Worm (Caenorhabditis elegans) whole organism, L4 larva: ENCODE results near the gene mtcu-2.

ENCODE experiments used
- D1046.2 ChIP-seq: fragments of 200-800 bp; sonication (Bioruptor generic); IDR thresholded peaks from 2 replicates; pipeline ENCODE4 v1.3.6; 2022; ENCODE audit warnings: missing genetic modification characterization, missing compliant biosample characterization
- F10B5.3 ChIP-seq: sonication (generic microtip); optimal IDR thresholded peaks from 2 replicates; lab custom pipeline; 2016; ENCODE audit warnings: mild to moderate bottlenecking, missing genetic modification characterization, missing compliant biosample characterization
- F44E2.7 ChIP-seq: fragments of 200-800 bp; sonication (Bioruptor generic); IDR thresholded peaks from 2 replicates; pipeline ENCODE4 v2.1.2; 2022; ENCODE audit warnings: missing genetic modification characterization, missing compliant biosample characterization
- T26A8.4 ChIP-seq: fragments of 200-800 bp; sonication (Bioruptor generic); IDR thresholded peaks from 2 replicates; pipeline ENCODE4 v1.3.6; 2022; ENCODE audit warnings: missing genetic modification characterization, missing compliant biosample characterization
- Y105C5A.15 ChIP-seq: fragments of 200-800 bp; sonication (Bioruptor generic); IDR thresholded peaks from 2 replicates; pipeline ENCODE4 v1.3.6; 2022; ENCODE audit warnings: missing genetic modification characterization, missing compliant biosample characterization
- aha-1 ChIP-seq: fragments of 150-350 bp; peaks from one replicate; lab custom pipeline; 2014; ENCODE audit warnings: missing biosample characterization, missing genetic modification characterization
- ces-1 ChIP-seq: fragments of 150-350 bp; sonication (generic microtip); optimal IDR thresholded peaks from 4 replicates; lab custom pipeline; 2014; ENCODE audit warnings: missing biosample characterization, missing genetic modification reagents, missing genetic modification characterization
- daf-16 ChIP-seq, 3 experiments: sonication (generic microtip); optimal IDR thresholded peaks; 2 replicates each; lab custom pipeline; 2016 to 2017; ENCODE audit warnings: missing genetic modification characterization in 3 of 3, missing genetic modification reagents in 3 of 3, mild to moderate bottlenecking in 2 of 3, missing compliant biosample characterization in 2 of 3, missing biosample characterization in 1 of 3, moderate library complexity in 1 of 3
- daf-8 ChIP-seq: fragments of 200-800 bp; sonication (Bioruptor generic); IDR thresholded peaks from 2 replicates; pipeline ENCODE4 v1.3.6; 2022; ENCODE audit warnings: missing genetic modification characterization, missing compliant biosample characterization
- dmd-6 ChIP-seq: fragments of 200-800 bp; sonication (Bioruptor generic); IDR thresholded peaks from 2 replicates; pipeline ENCODE4 v1.3.6; 2022; ENCODE audit warnings: missing genetic modification reagents, missing genetic modification characterization, missing compliant biosample characterization
- dmd-8 ChIP-seq: fragments of 200-800 bp; sonication (Bioruptor generic); IDR thresholded peaks from 2 replicates; pipeline ENCODE4 v1.3.6; 2022; ENCODE audit warnings: missing genetic modification characterization, missing compliant biosample characterization
- dpl-1 ChIP-seq: fragments of 150-350 bp; optimal IDR thresholded peaks from 2 replicates; lab custom pipeline; 2014; ENCODE audit warnings: missing biosample characterization, missing genetic modification reagents, missing genetic modification characterization
- dve-1 ChIP-seq: sonication (generic microtip); optimal IDR thresholded peaks from 2 replicates; lab custom pipeline; 2017; ENCODE audit warnings: antibody characterized with exemption, mild to moderate bottlenecking, missing genetic modification characterization, missing compliant biosample characterization; ENCODE audit not compliant: insufficient read depth
- egl-27 ChIP-seq: sonication (generic microtip); optimal IDR thresholded peaks from 3 replicates; lab custom pipeline; 2017; ENCODE audit warnings: missing biosample characterization, missing genetic modification reagents, missing genetic modification characterization
- fos-1 ChIP-seq: fragments of 150-350 bp; optimal IDR thresholded peaks from 2 replicates; lab custom pipeline; 2014; ENCODE audit warnings: missing biosample characterization, missing genetic modification characterization
- hlh-11 ChIP-seq: fragments of 200-800 bp; sonication (Bioruptor generic); optimal IDR thresholded peaks from 2 replicates; lab custom pipeline; 2018; ENCODE audit warnings: mild to moderate bottlenecking, missing genetic modification characterization, missing compliant biosample characterization
- hlh-30 ChIP-seq: sonication (generic microtip); optimal IDR thresholded peaks from 2 replicates; lab custom pipeline; 2017; ENCODE audit warnings: antibody characterized with exemption, mild to moderate bottlenecking, missing genetic modification characterization, missing compliant biosample characterization; ENCODE audit not compliant: insufficient read depth
- lin-1 ChIP-seq: fragments of 200-800 bp; sonication (Bioruptor generic); IDR thresholded peaks from 2 replicates; pipeline ENCODE4 v1.3.6; 2022; ENCODE audit warnings: missing genetic modification reagents, missing genetic modification characterization, missing compliant biosample characterization
- mdl-1 ChIP-seq, 2 experiments: fragments of 150-350 bp in 1 of 2; sonication (generic microtip) in 1 of 2; optimal IDR thresholded peaks; 2 replicates each; lab custom pipeline; 2014 to 2017; ENCODE audit warnings: missing biosample characterization in 2 of 2, missing genetic modification characterization in 2 of 2
- mdt-29 ChIP-seq: fragments of 200-800 bp; sonication (Bioruptor generic); IDR thresholded peaks from 2 replicates; pipeline ENCODE4 v1.3.6; 2022; ENCODE audit warnings: missing genetic modification reagents, missing genetic modification characterization, missing compliant biosample characterization
- mxl-3 ChIP-seq: fragments of 200-800 bp; sonication (Bioruptor generic); optimal IDR thresholded peaks from 2 replicates; lab custom pipeline; 2018; ENCODE audit warnings: mild to moderate bottlenecking, missing genetic modification characterization, missing compliant biosample characterization
- nhr-102 ChIP-seq: sonication (generic microtip); optimal IDR thresholded peaks from 2 replicates; lab custom pipeline; 2016; ENCODE audit warnings: mild to moderate bottlenecking, missing genetic modification characterization, moderate library complexity, missing compliant biosample characterization
- nhr-11 ChIP-seq: fragments of 150-350 bp; optimal IDR thresholded peaks from 2 replicates; lab custom pipeline; 2014; ENCODE audit warnings: missing biosample characterization, missing genetic modification characterization
- nhr-111 ChIP-seq: fragments of 200-800 bp; sonication (Bioruptor generic); optimal IDR thresholded peaks from 2 replicates; lab custom pipeline; 2018; ENCODE audit warnings: mild to moderate bottlenecking, missing genetic modification characterization, missing compliant biosample characterization
- nhr-25 ChIP-seq: sonication (generic microtip); optimal IDR thresholded peaks from 2 replicates; lab custom pipeline; 2017; ENCODE audit warnings: missing genetic modification characterization, mild to moderate bottlenecking, missing compliant biosample characterization, antibody characterized with exemption, moderate library complexity, borderline replicate concordance; ENCODE audit not compliant: insufficient read depth
- nhr-28 ChIP-seq: fragments of 150-350 bp; optimal IDR thresholded peaks from 2 replicates; lab custom pipeline; 2014; ENCODE audit warnings: missing biosample characterization, missing genetic modification characterization
- rbr-2 ChIP-seq: sonication (generic microtip); optimal IDR thresholded peaks from 2 replicates; lab custom pipeline; 2016; ENCODE audit warnings: missing genotype, missing genetic modification characterization, missing compliant biosample characterization
- saeg-2 ChIP-seq: fragments of 200-800 bp; sonication (Bioruptor generic); IDR thresholded peaks from 2 replicates; pipeline ENCODE4 v1.3.6; 2022; ENCODE audit warnings: missing genetic modification reagents, missing genetic modification characterization, missing compliant biosample characterization
- tra-1 ChIP-seq: fragments of 200-800 bp; sonication (Bioruptor generic); IDR thresholded peaks from 2 replicates; pipeline ENCODE4 v1.3.6; 2022; ENCODE audit warnings: missing genetic modification reagents, missing genetic modification characterization, missing compliant biosample characterization
- unc-130 ChIP-seq: sonication (generic microtip); optimal IDR thresholded peaks from 2 replicates; lab custom pipeline; 2016; ENCODE audit warnings: missing genetic modification reagents, missing genetic modification characterization, missing compliant biosample characterization
- unc-62 ChIP-seq, 3 experiments: fragments of 150-350 bp in 1 of 3; sonication (generic microtip); optimal IDR thresholded peaks in 2 of 3; peaks in 1 of 3; 1 replicate in 1 of 3; 2 replicates in 2 of 3; lab custom pipeline; 2014 to 2017; ENCODE audit warnings: missing biosample characterization in 3 of 3, missing genetic modification characterization in 3 of 3, missing genetic modification reagents in 3 of 3, missing genotype in 1 of 3
- zip-11 ChIP-seq: fragments of 200-800 bp; sonication (Bioruptor generic); IDR thresholded peaks from 2 replicates; pipeline ENCODE4 v1.3.6; 2022; ENCODE audit warnings: missing genetic modification characterization, missing compliant biosample characterization

Gene mtcu-2

DNA sequence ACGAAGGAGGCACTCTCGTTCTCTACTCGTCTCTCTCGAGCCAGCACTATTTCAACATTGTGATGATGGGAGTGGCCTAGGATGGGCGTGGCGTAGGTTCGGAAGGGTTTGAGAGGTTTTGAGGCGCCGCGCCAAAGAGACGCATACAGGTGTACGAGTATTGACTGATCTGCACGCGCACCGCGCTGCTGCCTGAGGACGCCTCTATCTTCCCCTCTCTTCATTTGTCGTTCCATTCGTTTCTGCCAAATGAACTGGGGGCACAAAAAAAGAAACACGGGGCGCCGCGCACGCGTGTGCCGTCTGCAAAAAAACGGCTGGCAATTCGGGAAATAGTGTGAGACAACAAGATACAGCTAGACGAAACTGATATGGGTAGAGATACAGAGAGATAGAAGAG, 17.0 kb downstream of the mtcu-2 start, which contains the start of gene lec-2 (continued):
- TF ChIP-seq dpl-1 (no peak), hlh-30 (peak; percentile 55), F44E2.7 (GFP tag; lab: Robert Waterston, UW) (no peak), hlh-11 (peak; percentile 55), lin-1 (no peak), nhr-25 (tag; lab: Kevin White, UChicago) (no peak), ces-1 (GFP tag; lab: Kevin White, UChicago) (no peak), daf-8 (no peak), daf-16 (GFP tag; optimal IDR thresholded peaks at IDR 0.05; lab: Kevin White, UChicago) (no peak), daf-16 (tag; optimal IDR thresholded peaks at IDR 0.05; lab: Kevin White, UChicago) (no peak), nhr-102 (tag; lab: Kevin White, UChicago) (no peak), nhr-28 (tag; lab: Kevin White, UChicago) (peak; percentile 42), mdl-1 (tag; optimal IDR thresholded peaks at IDR 0.05; lab: Kevin White, UChicago) (peak; percentile 29 to 80), Y105C5A.15 (no peak), egl-27 (tag; lab: Kevin White, UChicago) (peak; percentile 15), dmd-8 (GFP tag; lab: Robert Waterston, UW) (0 out of 2 replicates have a peak, but pooled peaks have one; percentile 21), rbr-2 (tag; lab: Kevin White, UChicago) (peak; percentile 51), D1046.2 (0 out of 2 replicates have a peak, but pooled peaks have one; percentile 14), F10B5.3 (tag; lab: Kevin White, UChicago) (no peak), nhr-111 (GFP tag; lab: Kevin White, UChicago) (no peak), zip-11 (GFP tag; lab: Robert Waterston, UW) (no peak)

DNA sequence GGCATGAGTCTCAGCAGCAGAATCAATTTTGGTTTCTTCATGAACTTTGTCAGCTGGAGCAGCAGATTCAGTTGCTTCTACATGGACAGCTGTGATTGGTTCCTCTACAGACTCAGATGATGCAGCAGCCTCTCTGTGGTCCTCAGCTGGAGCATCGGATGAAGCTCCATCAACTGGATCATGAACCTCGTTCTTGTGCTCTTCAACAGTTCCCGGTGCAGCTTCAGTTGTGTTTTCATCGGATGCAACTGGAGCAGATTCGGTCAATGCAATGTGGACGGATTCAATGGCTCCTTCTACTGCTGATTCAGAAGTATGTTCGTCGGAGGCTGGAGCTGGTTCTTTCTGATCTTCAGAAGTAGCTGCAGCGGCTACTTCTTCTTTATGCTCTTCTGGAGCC, 18.6 kb downstream of the mtcu-2 start:
- TF ChIP-seq T26A8.4 (GFP tag; lab: Robert Waterston, UW), result no peak
- TF ChIP-seq unc-62 (GFP tag; optimal IDR thresholded peaks at IDR 0.05 in 1 of 2; lab: Kevin White, UChicago), result peak in 1 of 2 experiments; percentile 72
- no peak for TF ChIP-seq unc-62 (tag; optimal IDR thresholded peaks at IDR 0.05; lab: Kevin White, UChicago)

DNA sequence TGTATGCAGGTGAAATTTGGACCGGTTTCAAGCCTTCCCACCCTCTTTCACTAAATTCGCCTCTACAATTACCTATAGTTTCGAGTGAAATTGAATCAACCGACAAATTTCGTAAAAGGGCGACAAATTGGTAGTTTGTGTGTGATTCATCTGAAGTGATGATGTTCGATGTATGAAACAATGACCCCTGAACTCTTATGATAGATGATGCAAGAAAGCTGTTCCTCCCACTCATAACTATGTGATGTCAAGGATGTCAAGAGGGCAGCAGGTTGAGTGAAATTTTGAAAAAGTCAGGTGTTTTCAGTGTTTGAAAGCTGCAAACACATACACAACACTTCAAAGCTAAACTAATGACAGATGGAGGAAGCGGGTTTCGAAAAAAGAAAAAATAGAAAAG, 20.5 kb downstream of the mtcu-2 start:
- peak; percentile 75 for TF ChIP-seq nhr-11
- TF ChIP-seq unc-62 (GFP tag; optimal IDR thresholded peaks at IDR 0.05 in 1 of 2; lab: Kevin White, UChicago), result peak in 1 of 2 experiments; percentile 57
- no peak for TF ChIP-seq unc-62 (tag; optimal IDR thresholded peaks at IDR 0.05; lab: Kevin White, UChicago)
- no peak for TF ChIP-seq mdt-29 (GFP tag; lab: Robert Waterston, UW)
- TF ChIP-seq tra-1 (GFP tag; lab: Robert Waterston, UW), result 0 out of 2 replicates have a peak, but pooled peaks have one; percentile 6

DNA sequence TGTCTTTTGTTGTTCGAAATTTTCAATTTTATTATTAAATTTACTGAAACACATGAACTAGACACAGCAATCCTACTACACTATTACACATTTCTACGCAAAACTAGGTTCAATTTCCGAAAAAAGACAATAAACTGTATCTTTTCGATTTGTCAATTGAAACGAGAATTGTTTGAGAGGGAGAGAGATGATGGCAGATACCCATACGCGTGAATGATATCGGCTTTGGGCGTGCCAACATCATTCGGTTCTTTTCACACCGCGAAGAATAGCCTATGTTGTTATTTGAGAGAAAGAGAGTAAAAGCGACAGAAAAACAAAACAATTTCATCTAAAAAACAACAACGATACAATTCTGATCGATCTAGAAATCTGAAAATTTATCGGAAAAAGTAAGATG, 21.3 kb downstream of the mtcu-2 start:
- TF ChIP-seq dve-1 (tag; lab: Kevin White, UChicago), result peak; percentile 28
- peak; percentile 16; the same call in 1 of the 2 replicates for TF ChIP-seq dmd-6 (GFP tag; lab: Robert Waterston, UW)
- TF ChIP-seq unc-130 (GFP tag; lab: Kevin White, UChicago), result no peak
- TF ChIP-seq saeg-2 (GFP tag; lab: Robert Waterston, UW), result no peak
- peak; percentile 2 for TF ChIP-seq nhr-28 (tag; lab: Kevin White, UChicago)
- TF ChIP-seq mxl-3 (GFP tag; lab: Kevin White, UChicago), result peak; percentile 29
- peak in 1 of 2 experiments; percentile 78 for TF ChIP-seq unc-62 (GFP tag; optimal IDR thresholded peaks at IDR 0.05 in 1 of 2; lab: Kevin White, UChicago)
- no peak for TF ChIP-seq unc-62 (tag; optimal IDR thresholded peaks at IDR 0.05; lab: Kevin White, UChicago)

DNA sequence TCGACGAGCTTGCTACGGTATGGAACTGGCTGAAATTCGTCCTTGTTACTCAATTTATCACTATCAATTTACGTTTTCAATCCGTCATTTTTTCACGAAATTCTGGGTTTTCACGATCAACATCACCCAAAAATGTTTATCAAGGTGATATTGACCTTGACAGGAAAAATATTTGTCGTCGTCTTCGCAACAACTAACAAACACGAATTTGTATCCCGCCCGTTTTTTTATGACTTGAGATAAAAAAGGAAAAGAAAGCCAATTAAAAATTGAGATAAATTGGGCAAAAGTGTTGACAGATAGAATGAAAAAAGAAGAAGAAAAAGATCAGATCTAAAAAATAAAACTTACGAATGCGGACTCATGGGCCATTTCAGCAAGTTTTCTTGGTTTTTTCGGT, 22.1 kb downstream of the mtcu-2 start:
- TF ChIP-seq fos-1 (tag; lab: Kevin White, UChicago) (no peak), aha-1 (tag; lab: Kevin White, UChicago) (peak; percentile 88)
